Worm (Caenorhabditis elegans) whole organism, L1 larva: ENCODE results near the gene F44A6.3.

Experiments used
- C16A3.4 ChIP-seq: fragments of 150-350 bp; optimal IDR thresholded peaks from 2 replicates; lab custom pipeline; 2014; ENCODE audit warnings: missing biosample characterization, missing genetic modification characterization
- C34B4.2 ChIP-seq: sonication (generic microtip); optimal IDR thresholded peaks from 2 replicates; lab custom pipeline; 2017; ENCODE audit warnings: mild to moderate bottlenecking, missing genetic modification characterization, missing compliant biosample characterization
- blmp-1 ChIP-seq: fragments of 150-350 bp; optimal IDR thresholded peaks from 2 replicates; lab custom pipeline; 2014; ENCODE audit warnings: missing biosample characterization, missing genetic modification characterization
- ceh-82 ChIP-seq, 3 experiments: fragments of 150-350 bp in 1 of 3; sonication (generic microtip) in 2 of 3; optimal IDR thresholded peaks; 2 replicates each; lab custom pipeline; 2014 to 2017; ENCODE audit warnings: missing biosample characterization in 3 of 3, missing genetic modification characterization in 3 of 3
- ces-1 ChIP-seq: fragments of 150-350 bp; optimal IDR thresholded peaks from 2 replicates; lab custom pipeline; 2014; ENCODE audit warnings: missing biosample characterization, missing genetic modification reagents, missing genetic modification characterization
- dpl-1 ChIP-seq, 3 experiments: fragments of 150-350 bp in 2 of 3; sonication (generic microtip) in 1 of 3; optimal IDR thresholded peaks; 2 replicates each; lab custom pipeline; 2014 to 2017; ENCODE audit warnings: missing biosample characterization in 3 of 3, missing genetic modification characterization in 3 of 3, missing genetic modification reagents in 3 of 3
- efl-1 ChIP-seq, 4 experiments: fragments of 150-350 bp; optimal IDR thresholded peaks in 3 of 4; peaks in 1 of 4; 1 replicate in 1 of 4; 2 replicates in 3 of 4; lab custom pipeline; 2014; ENCODE audit warnings: missing biosample characterization in 2 of 4, missing genetic modification characterization in 2 of 4, missing genetic modification reagents in 2 of 4
- egl-27 ChIP-seq, 2 experiments: fragments of 150-350 bp in 1 of 2; sonication (generic microtip); optimal IDR thresholded peaks; 3 replicates each; lab custom pipeline; 2017 to 2018; ENCODE audit warnings: missing biosample characterization in 2 of 2, missing genetic modification characterization in 2 of 2, missing genetic modification reagents in 2 of 2
- elt-3 ChIP-seq, 6 experiments: fragments of 150-350 bp in 1 of 6; sonication (generic microtip); optimal IDR thresholded peaks; 2 replicates each; lab custom pipeline; 2017 to 2018; ENCODE audit warnings: missing biosample characterization in 6 of 6, missing genetic modification characterization in 6 of 6, inconsistent platforms in 1 of 6
- irx-1 ChIP-seq: sonication (generic microtip); optimal IDR thresholded peaks from 2 replicates; lab custom pipeline; 2016; ENCODE audit warnings: missing genetic modification characterization, missing compliant biosample characterization
- isw-1 ChIP-seq: fragments of 200-800 bp; sonication (Bioruptor generic); IDR thresholded peaks from 2 replicates; pipeline ENCODE4 v1.3.6; 2022; ENCODE audit warnings: missing genetic modification characterization, missing compliant biosample characterization
- lin-14 ChIP-seq: fragments of 200-800 bp; sonication (Bioruptor generic); optimal IDR thresholded peaks from 2 replicates; lab custom pipeline; 2018; ENCODE audit warnings: mild to moderate bottlenecking, missing genetic modification characterization, moderate library complexity, missing compliant biosample characterization
- lin-35 ChIP-seq, 2 experiments: fragments of 150-350 bp; optimal IDR thresholded peaks; 2 replicates each; lab custom pipeline; 2014; ENCODE audit warnings: missing biosample characterization in 2 of 2, missing genetic modification characterization in 2 of 2, missing genetic modification reagents in 2 of 2
- lsy-2 ChIP-seq, 2 experiments: fragments of 150-350 bp; optimal IDR thresholded peaks; 2 replicates each; lab custom pipeline; 2014; ENCODE audit warnings: missing biosample characterization in 2 of 2, missing genetic modification characterization in 2 of 2
- mdl-1 ChIP-seq, 2 experiments: fragments of 150-350 bp; optimal IDR thresholded peaks; 2 replicates each; lab custom pipeline; 2014 to 2017; ENCODE audit warnings: missing biosample characterization in 2 of 2, missing genetic modification characterization in 2 of 2, inconsistent platforms in 1 of 2
- mep-1 ChIP-seq: fragments of 150-350 bp; optimal IDR thresholded peaks from 2 replicates; lab custom pipeline; 2014; ENCODE audit warnings: missing biosample characterization, missing genetic modification characterization
- nhr-11 ChIP-seq: fragments of 150-350 bp; optimal IDR thresholded peaks from 2 replicates; lab custom pipeline; 2014; ENCODE audit warnings: missing biosample characterization, missing genetic modification characterization
- nhr-19 ChIP-seq: fragments of 200-800 bp; sonication (Bioruptor generic); conservative IDR thresholded peaks from 2 replicates; pipeline ENCODE4 v1.3.6; 2022; ENCODE audit warnings: missing genetic modification characterization, missing compliant biosample characterization
- nhr-20 ChIP-seq: sonication (generic microtip); optimal IDR thresholded peaks from 2 replicates; lab custom pipeline; 2016; ENCODE audit warnings: mild to moderate bottlenecking, missing genetic modification characterization, missing compliant biosample characterization
- nhr-47 ChIP-seq: sonication (generic microtip); optimal IDR thresholded peaks from 2 replicates; lab custom pipeline; 2016; ENCODE audit warnings: mild to moderate bottlenecking, missing genetic modification characterization, moderate library complexity, missing compliant biosample characterization
- nhr-71 ChIP-seq: sonication (generic microtip); optimal IDR thresholded peaks from 2 replicates; lab custom pipeline; 2016; ENCODE audit warnings: mild to moderate bottlenecking, missing genetic modification characterization, moderate library complexity, missing compliant biosample characterization
- nhr-85 ChIP-seq: sonication (generic microtip); peaks from one replicate; lab custom pipeline; 2016; ENCODE audit warnings: missing genetic modification characterization, inconsistent platforms, missing compliant biosample characterization
- nhr-90 ChIP-seq: sonication (generic microtip); optimal IDR thresholded peaks from 2 replicates; lab custom pipeline; 2016; ENCODE audit warnings: mild to moderate bottlenecking, missing genetic modification characterization, missing compliant biosample characterization; ENCODE audit not compliant: poor library complexity
- rnt-1 ChIP-seq: sonication (generic microtip); optimal IDR thresholded peaks from 2 replicates; lab custom pipeline; 2016; ENCODE audit warnings: mild to moderate bottlenecking, missing genetic modification characterization, moderate library complexity, missing compliant biosample characterization
- skn-1 ChIP-seq: fragments of 150-350 bp; optimal IDR thresholded peaks from 2 replicates; lab custom pipeline; 2014; ENCODE audit warnings: missing biosample characterization, missing genetic modification characterization
- snu-23 ChIP-seq: sonication (generic microtip); optimal IDR thresholded peaks from 2 replicates; lab custom pipeline; 2016; ENCODE audit warnings: missing genetic modification characterization, missing compliant biosample characterization
- sox-4 ChIP-seq: sonication (generic microtip); optimal IDR thresholded peaks from 2 replicates; lab custom pipeline; 2016; ENCODE audit warnings: missing genetic modification characterization, missing compliant biosample characterization
- swsn-7 ChIP-seq: sonication (generic microtip); optimal IDR thresholded peaks from 2 replicates; lab custom pipeline; 2016; ENCODE audit warnings: missing genetic modification characterization, missing compliant biosample characterization
- unc-30 ChIP-seq: sonication (generic microtip); optimal IDR thresholded peaks from 2 replicates; lab custom pipeline; 2017; ENCODE audit warnings: missing biosample characterization, missing genetic modification characterization
- unc-86 ChIP-seq: sonication (generic microtip); optimal IDR thresholded peaks from 2 replicates; lab custom pipeline; 2016; ENCODE audit warnings: missing genetic modification characterization, missing compliant biosample characterization
- xbp-1 ChIP-seq: sonication (generic microtip); optimal IDR thresholded peaks from 2 replicates; lab custom pipeline; 2016; ENCODE audit warnings: missing genetic modification characterization, missing compliant biosample characterization
- zip-4 ChIP-seq: fragments of 200-800 bp; sonication (Bioruptor generic); optimal IDR thresholded peaks from 2 replicates; lab custom pipeline; 2018; ENCODE audit warnings: mild to moderate bottlenecking, missing genetic modification characterization, moderate library complexity, missing compliant biosample characterization
- ztf-4 ChIP-seq: fragments of 150-350 bp; optimal IDR thresholded peaks from 2 replicates; lab custom pipeline; 2014; ENCODE audit warnings: missing biosample characterization, missing genetic modification characterization

F44A6.3 gene

DNA sequence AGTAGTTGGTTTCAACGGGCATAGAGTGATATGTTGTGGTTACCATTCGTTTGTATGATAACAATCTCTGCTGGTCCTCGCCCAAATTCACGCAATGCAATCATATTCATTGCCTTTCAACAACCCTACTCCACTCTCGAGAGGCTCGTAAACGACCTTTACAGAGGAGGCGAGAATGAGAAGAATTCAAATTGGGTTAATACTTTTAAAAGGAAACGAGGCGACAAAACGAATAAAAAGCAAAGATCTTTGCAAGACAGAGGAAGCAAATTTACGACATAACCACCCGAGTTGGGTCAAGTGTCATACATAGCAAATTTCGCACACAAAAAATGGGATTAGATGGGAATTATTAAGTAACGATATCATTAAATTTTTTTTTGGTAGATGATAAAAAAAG, 19.8 kb downstream of the F44A6.3 start:
- TF ChIP-seq lin-14, result peak; percentile 13
- peak; percentile 29 for TF ChIP-seq blmp-1 (tag; lab: Kevin White, UChicago)
- no peak for TF ChIP-seq egl-27 (tag; optimal IDR thresholded peaks at IDR 0.05; lab: Kevin White, UChicago)
- no peak for TF ChIP-seq rnt-1 (tag; lab: Kevin White, UChicago)
- TF ChIP-seq efl-1 (optimal IDR thresholded peaks at IDR 0.05; lab: Kevin White, UChicago), result no peak
- TF ChIP-seq efl-1 (GFP tag; optimal IDR thresholded peaks at IDR 0.05 in 1 of 2; lab: Kevin White, UChicago), result peak in 1 of 2 experiments; percentile 5
- no peak for TF ChIP-seq ces-1

DNA sequence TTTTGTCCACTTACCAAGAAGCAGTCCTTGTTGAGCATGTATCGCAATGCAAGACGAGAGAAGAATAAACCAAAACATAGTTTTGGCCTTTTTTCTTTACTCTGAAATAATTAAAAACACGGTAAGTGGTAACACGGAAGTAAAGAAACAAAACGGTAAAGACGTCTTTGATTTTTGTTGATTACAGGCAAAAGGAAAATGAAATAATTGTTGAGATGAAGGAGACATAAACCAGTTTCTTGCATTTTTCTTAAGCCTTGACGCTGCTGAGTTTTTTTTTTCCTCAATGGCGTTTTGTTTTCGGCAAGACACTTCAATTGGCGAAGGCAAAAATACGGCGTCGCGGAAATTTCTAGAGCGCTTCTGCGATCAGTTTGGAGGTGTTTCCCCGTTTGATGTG, 24.3 kb downstream of the F44A6.3 start, which contains the start of gene zipt-13:
Gene zipt-13, minus strand, starts transcription at position 101 of the 400 bp plus-strand sequence.
- no peak for TF ChIP-seq dpl-1 (GFP tag; optimal IDR thresholded peaks at IDR 0.05; lab: Kevin White, UChicago)
- no peak for TF ChIP-seq zip-4 (GFP tag; lab: Kevin White, UChicago)
- peak; percentile 13 for TF ChIP-seq lin-14
- peak; percentile 32 for TF ChIP-seq blmp-1 (tag; lab: Kevin White, UChicago)
- TF ChIP-seq nhr-19, result no peak
- TF ChIP-seq nhr-85 (tag; lab: Kevin White, UChicago), result peak; percentile 82
- no peak for TF ChIP-seq ceh-82 (tag; optimal IDR thresholded peaks at IDR 0.05; lab: Kevin White, UChicago)

DNA sequence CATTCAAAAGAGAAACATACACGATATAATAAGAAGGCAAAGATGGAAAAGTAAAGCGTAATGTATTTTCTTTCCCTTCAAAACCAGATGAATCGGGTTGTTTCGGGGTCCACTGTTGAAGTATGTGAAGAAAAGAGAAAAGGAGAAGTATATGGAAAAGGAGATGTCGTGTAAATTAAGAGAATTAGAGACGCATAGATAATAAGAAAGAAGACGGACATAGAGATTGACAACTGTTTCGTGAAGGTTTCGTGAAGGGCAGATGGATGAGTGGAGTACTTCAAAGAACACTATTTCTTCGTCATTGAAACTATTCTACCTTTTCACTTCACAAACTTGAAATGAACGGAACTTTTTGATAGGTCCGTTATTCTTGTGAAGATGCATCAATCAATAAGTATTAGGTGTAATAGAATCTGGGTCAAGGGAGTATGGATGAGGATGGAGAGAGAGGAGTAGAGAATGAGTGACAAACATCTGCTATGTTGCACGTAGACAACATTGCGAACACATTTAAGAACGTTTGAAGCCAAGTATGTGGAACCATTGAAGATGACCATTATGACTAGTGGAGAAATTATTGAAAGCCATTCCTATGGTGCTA, 25.7 kb downstream of the F44A6.3 start:
- TF ChIP-seq lin-14 (peak; percentile 89), lsy-2 (tag; optimal IDR thresholded peaks at IDR 0.05; lab: Kevin White, UChicago) (peak; percentile 5 to 64), isw-1 (no peak), swsn-7 (tag; lab: Kevin White, UChicago) (peak; percentile 22), xbp-1 (tag; lab: Kevin White, UChicago) (peak; percentile 3), nhr-85 (tag; lab: Kevin White, UChicago) (peak; percentile 87), irx-1 (tag; lab: Kevin White, UChicago) (peak; percentile 14), snu-23 (GFP tag; lab: Kevin White, UChicago) (peak; percentile 81), nhr-20 (tag; lab: Kevin White, UChicago) (peak; percentile 62), unc-30 (tag; lab: Kevin White, UChicago) (no peak), C16A3.4 (tag; lab: Kevin White, UChicago) (peak; percentile 27), skn-1 (tag; lab: Kevin White, UChicago) (no peak), ztf-4 (tag; lab: Kevin White, UChicago) (no peak), nhr-47 (tag; lab: Kevin White, UChicago) (peak; percentile 17), nhr-71 (tag; lab: Kevin White, UChicago) (peak; percentile 72), nhr-19 (peak; percentile 63), nhr-90 (peak; percentile 13), efl-1 (optimal IDR thresholded peaks at IDR 0.05; lab: Kevin White, UChicago) (peak; percentile 4 to 8), efl-1 (GFP tag; optimal IDR thresholded peaks at IDR 0.05 in 1 of 2; lab: Kevin White, UChicago) (peak in 1 of 2 experiments; percentile 87), lin-35 (GFP tag; optimal IDR thresholded peaks at IDR 0.05; lab: Kevin White, UChicago) (peak in 1 of 2 experiments; percentile 34), rnt-1 (tag; lab: Kevin White, UChicago) (peak; percentile 45), mdl-1 (tag; optimal IDR thresholded peaks at IDR 0.05; lab: Kevin White, UChicago) (peak in 1 of 2 experiments; percentile 3), mep-1 (tag; lab: Kevin White, UChicago) (peak; percentile 15), C34B4.2 (tag; lab: Kevin White, UChicago) (no peak), sox-4 (no peak), elt-3 (tag; optimal IDR thresholded peaks at IDR 0.05; lab: Kevin White, UChicago) (peak in 1 of 6 experiments; percentile 52), blmp-1 (tag; lab: Kevin White, UChicago) (peak; percentile 82)

DNA sequence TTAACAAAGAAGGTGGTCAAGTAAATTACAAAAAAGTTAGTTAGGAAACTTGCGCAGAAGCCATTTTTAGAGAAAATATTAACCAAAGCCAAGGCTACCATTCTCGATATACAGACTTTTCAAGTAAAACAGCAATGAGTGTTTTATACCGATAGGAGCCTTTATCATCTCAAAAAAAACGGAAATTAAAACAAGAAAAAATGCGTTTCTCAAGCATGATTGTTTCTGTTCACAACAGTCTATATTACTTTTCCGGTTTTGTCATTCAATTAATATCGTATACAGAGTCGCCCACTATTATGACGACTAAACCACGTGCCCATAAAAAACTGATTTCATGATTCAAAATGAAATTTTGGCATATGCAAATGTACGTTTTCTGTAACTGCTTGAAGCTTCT, 28.4 kb downstream of the F44A6.3 start, which contains the start of gene str-74:
Gene str-74, minus strand, starts transcription at position 101 of the 400 bp plus-strand sequence.
- no peak for TF ChIP-seq unc-86 (tag; lab: Kevin White, UChicago)
- no peak for TF ChIP-seq nhr-11 (tag; lab: Kevin White, UChicago)
